Fruit fly (Drosophila melanogaster) whole organism, embryonic: ENCODE measurements around the gene CG42781.
A peak's percentile ranks its signal among the peaks of the same experiment; 100 is the strongest.

Experiments
- CG10274 ChIP-seq: fragments of 200-800 bp; sonication (Bioruptor generic); optimal IDR thresholded peaks from 3 replicates; lab custom pipeline; 2017; ENCODE audit warnings: missing biosample characterization, mild to moderate bottlenecking, missing genetic modification characterization
- CG12219 ChIP-seq: fragments of 200-800 bp; sonication (Bioruptor generic); optimal IDR thresholded peaks from 3 replicates; lab custom pipeline; 2018; ENCODE audit warnings: missing biosample characterization, mild to moderate bottlenecking, missing genetic modification characterization
- CG14667 ChIP-seq: fragments of 200-800 bp; sonication (Bioruptor generic); IDR thresholded peaks from 2 replicates; pipeline ENCODE4 v1.3.6; 2022; ENCODE audit warnings: missing biosample characterization, missing genetic modification characterization
- CG17328 ChIP-seq: fragments of 200-800 bp; sonication (Bioruptor generic); IDR thresholded peaks from 2 replicates; pipeline ENCODE4 v1.3.6; 2022; ENCODE audit warnings: missing biosample characterization, missing genetic modification characterization
- CG18619 ChIP-seq: fragments of 200-800 bp; sonication (Bioruptor generic); optimal IDR thresholded peaks from 3 replicates; lab custom pipeline; 2017; ENCODE audit warnings: missing biosample characterization, mild to moderate bottlenecking, missing genetic modification characterization
- CG3407 ChIP-seq: fragments of 200-800 bp; sonication (Bioruptor generic); optimal IDR thresholded peaks from 2 replicates; lab custom pipeline; 2018; ENCODE audit warnings: missing biosample characterization, mild to moderate bottlenecking, missing genetic modification characterization
- CG3847 ChIP-seq: fragments of 200-800 bp; sonication (Bioruptor generic); IDR thresholded peaks from 2 replicates; pipeline ENCODE4 v1.3.6; 2022; ENCODE audit warnings: missing biosample characterization, missing genetic modification characterization
- CG5953 ChIP-seq: fragments of 200-800 bp; sonication (Bioruptor generic); IDR thresholded peaks from 2 replicates; pipeline ENCODE4 v1.3.6; 2022; ENCODE audit warnings: missing biosample characterization, missing genetic modification characterization
- CG7786 ChIP-seq: fragments of 200-800 bp; sonication (Bioruptor generic); optimal IDR thresholded peaks from 2 replicates; lab custom pipeline; 2016; ENCODE audit warnings: missing biosample characterization, missing genetic modification characterization
- CG8089 ChIP-seq: fragments of 200-800 bp; sonication (Bioruptor generic); optimal IDR thresholded peaks from 3 replicates; lab custom pipeline; 2016; ENCODE audit warnings: missing biosample characterization, missing genetic modification characterization
- CG9817 ChIP-seq: fragments of 200-800 bp; sonication (Bioruptor generic); optimal IDR thresholded peaks from 2 replicates; lab custom pipeline; 2018; ENCODE audit warnings: missing biosample characterization, mild to moderate bottlenecking, missing genetic modification characterization, moderate library complexity
- CkIIα-i1 ChIP-seq: fragments of 200-800 bp; sonication (Bioruptor generic); IDR thresholded peaks from 2 replicates; pipeline ENCODE4 v1.3.6; 2022; ENCODE audit warnings: missing biosample characterization, missing genetic modification characterization
- Dad ChIP-seq: fragments of 200-800 bp; sonication (Bioruptor generic); optimal IDR thresholded peaks from 3 replicates; lab custom pipeline; 2016; ENCODE audit warnings: missing biosample characterization, missing genetic modification characterization
- Dref ChIP-seq: fragments of 200-800 bp; sonication (Bioruptor generic); IDR thresholded peaks from 2 replicates; pipeline ENCODE4 v1.3.6; 2022; ENCODE audit warnings: missing biosample characterization, missing genetic modification characterization
- E2f2 ChIP-seq: fragments of 200-800 bp; sonication (Bioruptor generic); IDR thresholded peaks from 2 replicates; pipeline ENCODE4 v1.3.6; 2022; ENCODE audit warnings: missing biosample characterization, missing genetic modification characterization
- Eip74EF ChIP-seq, 2 experiments: fragments of 200-800 bp in 1 of 2; fragments of >200 bp in 1 of 2; sonication (Bioruptor generic) in 1 of 2; optimal IDR thresholded peaks; 2 replicates each; lab custom pipeline; 2017 to 2019; ENCODE audit warnings: missing biosample characterization in 2 of 2, missing genetic modification characterization in 2 of 2, mild to moderate bottlenecking in 1 of 2, moderate library complexity in 1 of 2
- Fer2 ChIP-seq: fragments of 200-800 bp; sonication (Bioruptor generic); optimal IDR thresholded peaks from 2 replicates; lab custom pipeline; 2018; ENCODE audit warnings: missing biosample characterization, mild to moderate bottlenecking, missing genetic modification characterization, moderate library complexity
- Fer3 ChIP-seq: fragments of 200-800 bp; sonication (Bioruptor generic); optimal IDR thresholded peaks from 2 replicates; lab custom pipeline; 2018; ENCODE audit warnings: missing biosample characterization, mild to moderate bottlenecking, missing genetic modification characterization, moderate library complexity
- Gsc ChIP-seq: fragments of 200-800 bp; sonication (Bioruptor generic); IDR thresholded peaks from 2 replicates; pipeline ENCODE4 v1.3.6; 2022; ENCODE audit warnings: missing biosample characterization, missing genetic modification characterization
- HLH54F ChIP-seq: fragments of 200-800 bp; sonication (Bioruptor generic); optimal IDR thresholded peaks from 3 replicates; lab custom pipeline; 2016; ENCODE audit warnings: missing biosample characterization, missing genetic modification characterization
- Hey ChIP-seq: fragments of 200-800 bp; sonication (Bioruptor generic); optimal IDR thresholded peaks from 3 replicates; lab custom pipeline; 2018; ENCODE audit warnings: missing biosample characterization, mild to moderate bottlenecking, missing genetic modification characterization
- Hr78 ChIP-seq, 2 experiments: fragments of 200-800 bp in 1 of 2; fragments of >200 bp in 1 of 2; sonication (Bioruptor generic) in 1 of 2; optimal IDR thresholded peaks; 2 replicates each; lab custom pipeline; 2017 to 2019; ENCODE audit warnings: missing biosample characterization in 2 of 2, missing genetic modification characterization in 2 of 2, mild to moderate bottlenecking in 1 of 2, moderate library complexity in 1 of 2
- Lim3 ChIP-seq: fragments of 200-800 bp; sonication (Bioruptor generic); IDR thresholded peaks from 2 replicates; pipeline ENCODE4 v1.3.6; 2022; ENCODE audit warnings: missing biosample characterization, missing genetic modification characterization
- Sin3A ChIP-seq: fragments of >200 bp; optimal IDR thresholded peaks from 2 replicates; lab custom pipeline; 2018
- Six4 ChIP-seq: fragments of 200-800 bp; sonication (Bioruptor generic); optimal IDR thresholded peaks from 2 replicates; lab custom pipeline; 2016; ENCODE audit warnings: missing biosample characterization, missing genetic modification characterization
- Usf ChIP-seq: fragments of 200-800 bp; sonication (Bioruptor generic); optimal IDR thresholded peaks from 2 replicates; lab custom pipeline; 2017; ENCODE audit warnings: missing genotype, missing biosample characterization, missing genetic modification characterization
- ab ChIP-seq: fragments of 200-800 bp; sonication (Bioruptor generic); optimal IDR thresholded peaks from 2 replicates; lab custom pipeline; 2016; ENCODE audit warnings: missing biosample characterization, missing genetic modification characterization
- abd-A ChIP-seq: fragments of 200-800 bp; sonication (Bioruptor generic); optimal IDR thresholded peaks from 3 replicates; lab custom pipeline; 2019; ENCODE audit warnings: missing biosample characterization, mild to moderate bottlenecking, missing genetic modification characterization, moderate library complexity
- ash1 ChIP-seq: fragments of 200-800 bp; sonication (Bioruptor generic); optimal IDR thresholded peaks from 2 replicates; lab custom pipeline; 2018; ENCODE audit warnings: missing biosample characterization, mild to moderate bottlenecking, missing genetic modification characterization
- croc ChIP-seq: fragments of 200-800 bp; sonication (Bioruptor generic); conservative IDR thresholded peaks from 3 replicates; pipeline ENCODE4 v1.3.6; 2022; ENCODE audit warnings: missing biosample characterization, missing genetic modification characterization
- crol ChIP-seq: fragments of 200-800 bp; sonication (Bioruptor generic); IDR thresholded peaks from 2 replicates; pipeline ENCODE4 v1.3.6; 2022; ENCODE audit warnings: missing biosample characterization, missing genetic modification characterization
- crp ChIP-seq, 2 experiments: fragments of 200-800 bp; sonication (Bioruptor generic); optimal IDR thresholded peaks; 2 replicates in 1 of 2; 3 replicates in 1 of 2; lab custom pipeline; 2017; ENCODE audit warnings: missing biosample characterization in 2 of 2, missing genetic modification characterization in 2 of 2, mild to moderate bottlenecking in 1 of 2, moderate library complexity in 1 of 2
- cwo ChIP-seq: fragments of 200-800 bp; sonication (Bioruptor generic); optimal IDR thresholded peaks from 3 replicates; lab custom pipeline; 2017; ENCODE audit warnings: missing biosample characterization, missing genetic modification characterization, mild to moderate bottlenecking, moderate library complexity, missing genetic modification reagents
- en ChIP-seq: fragments of 200-800 bp; sonication (Bioruptor generic); optimal IDR thresholded peaks from 2 replicates; lab custom pipeline; 2016; ENCODE audit warnings: missing biosample characterization, missing genetic modification characterization
- exex ChIP-seq: fragments of 200-800 bp; sonication (Bioruptor generic); optimal IDR thresholded peaks from 4 replicates; lab custom pipeline; 2018; ENCODE audit warnings: missing biosample characterization, mild to moderate bottlenecking, missing genetic modification characterization, moderate library complexity
- grn ChIP-seq: fragments of 200-800 bp; sonication (Bioruptor generic); optimal IDR thresholded peaks from 3 replicates; lab custom pipeline; 2017; ENCODE audit warnings: missing biosample characterization, missing genetic modification characterization
- jigr1 ChIP-seq: fragments of 200-800 bp; sonication (Bioruptor generic); IDR thresholded peaks from 3 replicates; pipeline ENCODE4 v1.3.6; 2022; ENCODE audit warnings: missing biosample characterization, missing genetic modification characterization
- ken ChIP-seq: fragments of 200-800 bp; sonication (Bioruptor generic); IDR thresholded peaks from 3 replicates; pipeline ENCODE4 v1.3.6; 2022; ENCODE audit warnings: missing biosample characterization, missing genetic modification characterization
- lola ChIP-seq, 3 experiments: fragments of >200 bp in 2 of 3; fragments of 200-800 bp in 1 of 3; sonication (Bioruptor generic) in 1 of 3; optimal IDR thresholded peaks; 2 replicates each; lab custom pipeline; 2017 to 2019; ENCODE audit warnings: missing biosample characterization in 3 of 3, missing genetic modification characterization in 3 of 3, mild to moderate bottlenecking in 1 of 3, moderate library complexity in 1 of 3
- maf-S ChIP-seq: fragments of 200-800 bp; sonication (Bioruptor generic); optimal IDR thresholded peaks from 2 replicates; lab custom pipeline; 2016; ENCODE audit warnings: missing biosample characterization, missing genetic modification characterization
- sim ChIP-seq: fragments of 200-800 bp; sonication (Bioruptor generic); IDR thresholded peaks from 2 replicates; pipeline ENCODE4 v1.3.6; 2022; ENCODE audit warnings: missing biosample characterization, missing genetic modification characterization
- sisA ChIP-seq: fragments of 200-800 bp; sonication (Bioruptor generic); IDR thresholded peaks from 2 replicates; pipeline ENCODE4 v1.3.6; 2022; ENCODE audit warnings: missing biosample characterization, missing genetic modification characterization
- slbo ChIP-seq: fragments of 200-800 bp; sonication (Bioruptor generic); IDR thresholded peaks from 2 replicates; pipeline ENCODE4 v1.3.6; 2022; ENCODE audit warnings: missing biosample characterization, missing genetic modification characterization
- slp2 ChIP-seq: fragments of 200-800 bp; sonication (Bioruptor generic); optimal IDR thresholded peaks from 2 replicates; lab custom pipeline; 2016; ENCODE audit warnings: missing biosample characterization, missing genetic modification characterization
- sr ChIP-seq: fragments of 200-800 bp; sonication (Bioruptor generic); IDR thresholded peaks from 3 replicates; pipeline ENCODE4 v1.3.6; 2022; ENCODE audit warnings: missing biosample characterization, missing genetic modification characterization
- stc ChIP-seq: fragments of 200-800 bp; sonication (Bioruptor generic); IDR thresholded peaks from 2 replicates; pipeline ENCODE4 v1.3.6; 2022; ENCODE audit warnings: missing biosample characterization, missing genetic modification characterization
- tin ChIP-seq: fragments of 200-800 bp; sonication (Bioruptor generic); optimal IDR thresholded peaks from 3 replicates; lab custom pipeline; 2016; ENCODE audit warnings: missing biosample characterization, missing genetic modification characterization
- toy ChIP-seq: fragments of 200-800 bp; sonication (Bioruptor generic); IDR thresholded peaks from 2 replicates; pipeline ENCODE4 v1.3.6; 2022; ENCODE audit warnings: missing biosample characterization, missing genetic modification characterization
- zfh2 ChIP-seq: fragments of 200-800 bp; sonication (Bioruptor generic); optimal IDR thresholded peaks from 2 replicates; lab custom pipeline; 2016; ENCODE audit warnings: missing biosample characterization, missing genetic modification characterization

The CG42781 gene

dm6 chrX:7336962-7337844 is 45.6 kb downstream of the CG42781 start, which contains the start of gene CBP (continued):
- peak; percentile 91 for TF ChIP-seq CG5953 (GFP tag; lab: Robert Waterston, UW)
- peak; percentile 91; the same call in 2 of the 3 replicates for TF ChIP-seq sr (GFP tag; lab: Robert Waterston, UW)
- peak; percentile 91 for TF ChIP-seq slbo (GFP tag; lab: Robert Waterston, UW)
- peak; percentile 91 for TF ChIP-seq ab
- TF ChIP-seq CkIIα-i1 (GFP tag; lab: Robert Waterston, UW) = 0 out of 2 replicates have a peak, but pooled peaks have one; percentile 53
- TF ChIP-seq Gsc (GFP tag; lab: Robert Waterston, UW) = peak; percentile 93
- TF ChIP-seq Dref (GFP tag; lab: Robert Waterston, UW) = no peak
- TF ChIP-seq Eip74EF (GFP tag; optimal IDR thresholded peaks at IDR 0.05; lab: Kevin White, UChicago) = peak in 1 of 2 experiments; percentile 98
- peak; percentile 93 for TF ChIP-seq HLH54F (GFP tag; lab: Kevin White, UChicago)
- TF ChIP-seq stc (GFP tag; lab: Robert Waterston, UW) = peak; percentile 97
- peak; percentile 96 for TF ChIP-seq Fer3 (tag; lab: Kevin White, UChicago)
- peak; percentile 71 for TF ChIP-seq ash1 (GFP tag; lab: Kevin White, UChicago)
- peak; percentile 98 for TF ChIP-seq tin
- TF ChIP-seq en (GFP tag; lab: Kevin White, UChicago) = peak; percentile 97
- TF ChIP-seq toy (GFP tag; lab: Robert Waterston, UW) = peak; percentile 80
- TF ChIP-seq cwo = peak; percentile 94
- TF ChIP-seq Lim3 (GFP tag; lab: Robert Waterston, UW) = peak; percentile 89
- peak; percentile 97 for TF ChIP-seq slp2 (GFP tag; lab: Kevin White, UChicago)
- TF ChIP-seq crol (GFP tag; lab: Robert Waterston, UW) = peak; percentile 95
- peak; percentile 96 for TF ChIP-seq sim (GFP tag; lab: Robert Waterston, UW)
- peak in 2 of 3 experiments; percentile 10 to 98 for TF ChIP-seq lola (GFP tag; optimal IDR thresholded peaks at IDR 0.05; lab: Kevin White, UChicago)
- peak; percentile 81 for TF ChIP-seq E2f2 (GFP tag; lab: Robert Waterston, UW)
- TF ChIP-seq Usf (GFP tag; lab: Kevin White, UChicago) = peak; percentile 95
- peak; percentile 98 for TF ChIP-seq Six4 (GFP tag; lab: Kevin White, UChicago)
- peak; percentile 88 for TF ChIP-seq CG10274 (GFP tag; lab: Kevin White, UChicago)
- no peak for TF ChIP-seq Sin3A
- TF ChIP-seq sisA (GFP tag; lab: Robert Waterston, UW) = peak; percentile 95
- peak; percentile 97 for TF ChIP-seq CG7786 (GFP tag; lab: Kevin White, UChicago)
- peak; percentile 97 for TF ChIP-seq croc
- peak; percentile 23 to 77 for TF ChIP-seq crp (GFP tag; optimal IDR thresholded peaks at IDR 0.05; lab: Kevin White, UChicago)
- peak; percentile 98 for TF ChIP-seq CG17328 (GFP tag; lab: Robert Waterston, UW)
- peak; percentile 90 for TF ChIP-seq Fer2
- TF ChIP-seq exex (tag; lab: Kevin White, UChicago) = peak; percentile 78
- peak in 1 of 2 experiments; percentile 90 for TF ChIP-seq Hr78 (GFP tag; optimal IDR thresholded peaks at IDR 0.05; lab: Kevin White, UChicago)
- peak; percentile 91 for TF ChIP-seq jigr1
- peak; percentile 93 for TF ChIP-seq CG14667
- TF ChIP-seq CG12219 (GFP tag; lab: Kevin White, UChicago) = peak; percentile 99
- TF ChIP-seq CG3847 = peak; percentile 94
- peak; percentile 78 for TF ChIP-seq zfh2 (GFP tag; lab: Kevin White, UChicago)
- peak; percentile 96 for TF ChIP-seq CG3407 (GFP tag; lab: Kevin White, UChicago)
- peak; percentile 81 for TF ChIP-seq abd-A (tag; lab: Kevin White, UChicago)
- peak; percentile 95 for TF ChIP-seq Dad (GFP tag; lab: Kevin White, UChicago)
- TF ChIP-seq maf-S = peak; percentile 96
- TF ChIP-seq ken (GFP tag; lab: Robert Waterston, UW) = peak; percentile 94
- TF ChIP-seq CG18619 (GFP tag; lab: Kevin White, UChicago) = peak; percentile 97
- TF ChIP-seq CG9817 (tag; lab: Kevin White, UChicago) = peak; percentile 96
- peak; percentile 85 for TF ChIP-seq Hey
- TF ChIP-seq grn (GFP tag; lab: Kevin White, UChicago) = peak; percentile 72
- TF ChIP-seq CG8089 (GFP tag; lab: Kevin White, UChicago) = peak; percentile 98
